Fruit fly (Drosophila melanogaster): ENCODE results near the gene mei-218.

dm6 chrX:17188167-17188566 lies 45.4 kb upstream of the mei-218 start:
- TF ChIP-seq CG8478 (optimal IDR thresholded peaks at IDR 0.05), result no peak
- no peak for TF ChIP-seq CTCF (optimal IDR thresholded peaks at IDR 0.05)

Data from S2 (cell line).